Worm (Caenorhabditis elegans) whole organism, young adult: ENCODE data around the gene Y51H4A.23.

Source experiments
- B0019.2 ChIP-seq: fragments of 200-800 bp; sonication (Bioruptor generic); conservative IDR thresholded peaks from 2 replicates; pipeline ENCODE4 v1.3.6; 2022; ENCODE audit warnings: missing genetic modification reagents, missing genetic modification characterization, missing compliant biosample characterization
- B0261.1 ChIP-seq: sonication (generic microtip); optimal IDR thresholded peaks from 2 replicates; lab custom pipeline; 2016; ENCODE audit warnings: mild to moderate bottlenecking, missing genetic modification characterization, moderate library complexity, missing compliant biosample characterization
- C17E4.6 ChIP-seq: fragments of 200-800 bp; sonication (Bioruptor generic); IDR thresholded peaks from 2 replicates; pipeline ENCODE4 v1.3.6; 2022; ENCODE audit warnings: missing genetic modification reagents, missing genetic modification characterization, missing compliant biosample characterization
- D2030.7 ChIP-seq: fragments of 200-800 bp; sonication (Bioruptor generic); IDR thresholded peaks from 2 replicates; pipeline ENCODE4 v1.3.6; 2022; ENCODE audit warnings: missing genetic modification reagents, missing genetic modification characterization, missing compliant biosample characterization
- F33H1.4 ChIP-seq: fragments of 200-800 bp; sonication (Bioruptor generic); IDR thresholded peaks from 2 replicates; pipeline ENCODE4 v1.3.6; 2022; ENCODE audit warnings: missing genetic modification reagents, missing genetic modification characterization, missing compliant biosample characterization
- F37B4.10 ChIP-seq: fragments of 200-800 bp; sonication (Bioruptor generic); IDR thresholded peaks from 2 replicates; pipeline ENCODE4 v1.3.6; 2022; ENCODE audit warnings: missing genetic modification characterization, missing compliant biosample characterization
- F49E8.2 ChIP-seq: sonication (generic microtip); optimal IDR thresholded peaks from 3 replicates; lab custom pipeline; 2017; ENCODE audit warnings: missing genetic modification characterization, mild to moderate bottlenecking, missing compliant biosample characterization, antibody characterized with exemption, moderate library complexity; ENCODE audit not compliant: insufficient read depth
- F55B11.4 ChIP-seq: sonication (generic microtip); optimal IDR thresholded peaks from 2 replicates; lab custom pipeline; 2016; ENCODE audit warnings: missing compliant biosample characterization, missing genetic modification characterization, borderline replicate concordance; ENCODE audit not compliant: insufficient read depth
- T26A5.8 ChIP-seq: sonication (generic microtip); optimal IDR thresholded peaks from 2 replicates; lab custom pipeline; 2016; ENCODE audit warnings: missing genetic modification characterization, missing compliant biosample characterization
- Y53F4B.3 ChIP-seq: fragments of 200-800 bp; sonication (Bioruptor generic); IDR thresholded peaks from 2 replicates; pipeline ENCODE4 v1.3.6; 2022; ENCODE audit warnings: missing genetic modification reagents, missing genetic modification characterization, missing compliant biosample characterization
- athp-1 ChIP-seq: sonication (generic microtip); optimal IDR thresholded peaks from 2 replicates; lab custom pipeline; 2017; ENCODE audit warnings: mild to moderate bottlenecking, missing genetic modification characterization, missing compliant biosample characterization
- attf-5 ChIP-seq: fragments of 200-800 bp; sonication (Bioruptor generic); optimal IDR thresholded peaks from 2 replicates; lab custom pipeline; 2018; ENCODE audit warnings: mild to moderate bottlenecking, missing genetic modification characterization, missing compliant biosample characterization
- attf-6 ChIP-seq: fragments of 200-800 bp; sonication (Bioruptor generic); IDR thresholded peaks from 2 replicates; pipeline ENCODE4 v1.3.6; 2022; ENCODE audit warnings: missing genetic modification reagents, missing genetic modification characterization, missing compliant biosample characterization
- bed-1 ChIP-seq: fragments of 200-800 bp; sonication (Bioruptor generic); IDR thresholded peaks from 2 replicates; pipeline ENCODE4 v1.3.6; 2022; ENCODE audit warnings: missing genetic modification reagents, missing genetic modification characterization, missing compliant biosample characterization
- cebp-2 ChIP-seq: fragments of 200-800 bp; sonication (Bioruptor generic); IDR thresholded peaks from 2 replicates; pipeline ENCODE4 v1.3.6; 2022; ENCODE audit warnings: missing genetic modification characterization, missing compliant biosample characterization
- ceh-91 ChIP-seq: fragments of 200-800 bp; sonication (Bioruptor generic); IDR thresholded peaks from 2 replicates; pipeline ENCODE4 v1.3.6; 2022; ENCODE audit warnings: missing genetic modification reagents, missing genetic modification characterization, missing compliant biosample characterization
- die-1 ChIP-seq: sonication (generic microtip); optimal IDR thresholded peaks from 2 replicates; lab custom pipeline; 2016; ENCODE audit warnings: missing genotype, mild to moderate bottlenecking, missing genetic modification characterization, missing compliant biosample characterization
- dox-1 ChIP-seq: fragments of 200-800 bp; sonication (Bioruptor generic); IDR thresholded peaks from 2 replicates; pipeline ENCODE4 v1.3.6; 2022; ENCODE audit warnings: missing genetic modification reagents, missing genetic modification characterization, missing compliant biosample characterization
- egl-18 ChIP-seq: fragments of 200-800 bp; sonication (Bioruptor generic); IDR thresholded peaks from 2 replicates; pipeline ENCODE4 v1.3.6; 2022; ENCODE audit warnings: missing genetic modification reagents, missing genetic modification characterization, missing compliant biosample characterization
- egl-44 ChIP-seq: fragments of 200-800 bp; sonication (Bioruptor generic); IDR thresholded peaks from 2 replicates; pipeline ENCODE4 v1.3.6; 2022; ENCODE audit warnings: missing genetic modification reagents, missing genetic modification characterization, missing compliant biosample characterization
- ets-4 ChIP-seq: fragments of 200-800 bp; sonication (Bioruptor generic); optimal IDR thresholded peaks from 2 replicates; lab custom pipeline; 2018; ENCODE audit warnings: mild to moderate bottlenecking, missing genetic modification characterization, missing compliant biosample characterization
- him-1 ChIP-seq: sonication (generic microtip); optimal IDR thresholded peaks from 2 replicates; lab custom pipeline; 2016; ENCODE audit warnings: missing genotype, missing genetic modification reagents, missing genetic modification characterization, missing compliant biosample characterization
- lin-54 ChIP-seq: fragments of 200-800 bp; sonication (Bioruptor generic); optimal IDR thresholded peaks from 2 replicates; lab custom pipeline; 2018; ENCODE audit warnings: mild to moderate bottlenecking, missing genetic modification characterization, missing compliant biosample characterization
- lsl-1 ChIP-seq: fragments of 200-800 bp; sonication (Bioruptor generic); optimal IDR thresholded peaks from 2 replicates; lab custom pipeline; 2018; ENCODE audit warnings: mild to moderate bottlenecking, missing genetic modification characterization, moderate library complexity, missing compliant biosample characterization
- madf-10 ChIP-seq: sonication (generic microtip); optimal IDR thresholded peaks from 2 replicates; lab custom pipeline; 2016; ENCODE audit warnings: mild to moderate bottlenecking, missing genetic modification characterization, missing compliant biosample characterization
- madf-6 ChIP-seq: fragments of 200-800 bp; sonication (Bioruptor generic); IDR thresholded peaks from 2 replicates; pipeline ENCODE4 v1.3.6; 2022; ENCODE audit warnings: missing genetic modification reagents, missing genetic modification characterization, missing compliant biosample characterization
- nfya-1 ChIP-seq: sonication (generic microtip); optimal IDR thresholded peaks from 2 replicates; lab custom pipeline; 2017; ENCODE audit warnings: antibody characterized with exemption, missing compliant biosample characterization, missing genetic modification characterization, borderline replicate concordance; ENCODE audit not compliant: insufficient read depth
- nhr-27 ChIP-seq: fragments of 200-800 bp; sonication (Bioruptor generic); optimal IDR thresholded peaks from 2 replicates; lab custom pipeline; 2018; ENCODE audit warnings: mild to moderate bottlenecking, missing genetic modification characterization, moderate library complexity, missing compliant biosample characterization
- nhr-80 ChIP-seq: sonication (generic microtip); optimal IDR thresholded peaks from 2 replicates; lab custom pipeline; 2016; ENCODE audit warnings: missing genetic modification characterization, missing compliant biosample characterization
- pbrm-1 ChIP-seq: fragments of 200-800 bp; sonication (Bioruptor generic); IDR thresholded peaks from 2 replicates; pipeline ENCODE4 v1.3.6; 2022; ENCODE audit warnings: missing genetic modification reagents, missing genetic modification characterization, missing compliant biosample characterization
- pha-4 ChIP-seq: fragments of 150-350 bp; sonication (generic microtip); optimal IDR thresholded peaks from 2 replicates; lab custom pipeline; 2014; ENCODE audit warnings: missing biosample characterization, missing genetic modification reagents, missing genetic modification characterization
- rec-8 ChIP-seq, 2 experiments: sonication (generic microtip); optimal IDR thresholded peaks; 2 replicates each; lab custom pipeline; 2016; ENCODE audit warnings: mild to moderate bottlenecking in 2 of 2, missing genetic modification characterization in 2 of 2, missing genetic modification reagents in 2 of 2, missing genotype in 2 of 2, missing biosample characterization in 1 of 2, missing compliant biosample characterization in 1 of 2, moderate library complexity in 1 of 2
- snpc-1.1 ChIP-seq: sonication (generic microtip); optimal IDR thresholded peaks from 2 replicates; lab custom pipeline; 2017; ENCODE audit warnings: missing genetic modification characterization, mild to moderate bottlenecking, missing compliant biosample characterization, antibody characterized with exemption, moderate library complexity, missing genotype, missing genetic modification reagents; ENCODE audit not compliant: insufficient read depth
- snpc-4 ChIP-seq, 5 experiments: fragments of 150-350 bp in 1 of 5; sonication (generic microtip) in 4 of 5; optimal IDR thresholded peaks; 2 replicates each; lab custom pipeline; 2014 to 2018; ENCODE audit warnings: missing genetic modification characterization in 5 of 5, missing biosample characterization in 3 of 5, antibody characterized with exemption in 2 of 5, mild to moderate bottlenecking in 2 of 5, missing compliant biosample characterization in 2 of 5, missing genotype in 2 of 5, moderate library complexity in 2 of 5, missing genetic modification reagents in 1 of 5
- tbp1 ChIP-seq: fragments of 200-800 bp; sonication (Bioruptor generic); optimal IDR thresholded peaks from 2 replicates; lab custom pipeline; 2018; ENCODE audit warnings: mild to moderate bottlenecking, missing genetic modification characterization, missing compliant biosample characterization
- unc-62 ChIP-seq: fragments of 150-350 bp; optimal IDR thresholded peaks from 2 replicates; lab custom pipeline; 2014; ENCODE audit warnings: missing biosample characterization, missing genetic modification reagents, missing genetic modification characterization
- zim-3 ChIP-seq: sonication (generic microtip); optimal IDR thresholded peaks from 2 replicates; lab custom pipeline; 2017; ENCODE audit warnings: mild to moderate bottlenecking, missing genetic modification characterization, moderate library complexity, missing compliant biosample characterization
- ztf-22 ChIP-seq: fragments of 200-800 bp; sonication (Bioruptor generic); optimal IDR thresholded peaks from 2 replicates; lab custom pipeline; 2018; ENCODE audit warnings: mild to moderate bottlenecking, missing genetic modification characterization, moderate library complexity, missing compliant biosample characterization
- ztf-25 ChIP-seq: fragments of 200-800 bp; sonication (Bioruptor generic); IDR thresholded peaks from 2 replicates; pipeline ENCODE4 v1.3.6; 2022; ENCODE audit warnings: missing genetic modification reagents, missing genetic modification characterization, missing compliant biosample characterization
- ztf-6 ChIP-seq: fragments of 200-800 bp; sonication (Bioruptor generic); IDR thresholded peaks from 2 replicates; pipeline ENCODE4 v1.3.6; 2022; ENCODE audit warnings: missing genetic modification reagents, missing genetic modification characterization, missing compliant biosample characterization

Y51H4A.23 gene

DNA sequence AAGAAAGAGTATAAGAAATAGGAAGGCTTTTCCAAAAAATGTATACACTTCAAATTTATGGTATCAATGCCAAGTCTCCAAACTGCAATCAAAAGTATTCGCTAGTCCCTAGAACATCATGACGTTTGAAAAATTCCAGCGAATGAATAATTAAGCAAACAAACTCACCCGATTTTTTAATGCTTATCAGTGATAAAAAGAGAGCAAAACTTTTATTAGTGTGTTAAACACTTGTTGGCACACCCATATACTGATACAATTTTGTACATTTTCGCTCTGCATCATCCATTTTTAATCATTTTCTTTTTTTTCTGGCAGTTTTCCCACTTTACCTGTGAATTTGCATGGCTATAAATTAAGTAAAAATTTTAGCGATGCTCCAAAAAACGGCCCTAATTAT, 13.2 kb downstream of the Y51H4A.23 start, which contains the start of gene Y51H4A.25:
Y51H4A.25 (plus strand) TSS at position 373 of the 400 bp plus-strand sequence.
- TF ChIP-seq nhr-80 (peak; percentile 49), him-1 (tag; lab: Kevin White, UChicago) (no peak)

DNA sequence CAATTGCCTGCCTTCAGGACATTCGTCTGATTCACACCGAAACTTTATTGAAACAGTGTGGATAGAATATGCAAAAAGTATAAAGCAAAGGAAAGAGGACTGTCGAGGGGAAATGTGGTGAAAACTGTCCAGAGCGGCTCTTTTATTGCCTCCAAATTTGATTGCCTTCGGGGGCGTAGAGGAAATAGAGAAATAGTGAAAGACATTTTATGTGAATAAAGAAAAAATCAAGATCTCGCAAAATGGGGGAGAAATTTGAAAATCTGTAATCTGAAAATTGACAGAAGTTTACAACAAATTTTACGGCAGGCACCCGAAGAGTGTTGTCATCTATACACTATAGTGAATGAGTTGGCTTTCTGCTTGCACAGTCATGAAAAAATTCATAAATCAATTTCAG, 18.1 kb downstream of the Y51H4A.23 start, which contains the start of gene Y51H4A.24:
Y51H4A.24 (minus strand) TSS at position 101 of the 400 bp plus-strand sequence.
- TF ChIP-seq D2030.7 (GFP tag; lab: Robert Waterston, UW) (no peak), unc-62 (no peak), F55B11.4 (tag; lab: Kevin White, UChicago) (no peak), F37B4.10 (GFP tag; lab: Robert Waterston, UW) (no peak), ztf-25 (GFP tag; lab: Robert Waterston, UW) (no peak), nhr-27 (tag; lab: Kevin White, UChicago) (no peak), ztf-6 (GFP tag; lab: Robert Waterston, UW) (no peak), tbp1 (GFP tag; lab: Kevin White, UChicago) (no peak), nfya-1 (tag; lab: Kevin White, UChicago) (no peak), C17E4.6 (GFP tag; lab: Robert Waterston, UW) (no peak), F49E8.2 (tag; lab: Kevin White, UChicago) (no peak), ceh-91 (GFP tag; lab: Robert Waterston, UW) (no peak), madf-10 (tag; lab: Kevin White, UChicago) (no peak), ztf-22 (GFP tag; lab: Kevin White, UChicago) (no peak), pha-4 (tag; lab: Kevin White, UChicago) (no peak)

DNA sequence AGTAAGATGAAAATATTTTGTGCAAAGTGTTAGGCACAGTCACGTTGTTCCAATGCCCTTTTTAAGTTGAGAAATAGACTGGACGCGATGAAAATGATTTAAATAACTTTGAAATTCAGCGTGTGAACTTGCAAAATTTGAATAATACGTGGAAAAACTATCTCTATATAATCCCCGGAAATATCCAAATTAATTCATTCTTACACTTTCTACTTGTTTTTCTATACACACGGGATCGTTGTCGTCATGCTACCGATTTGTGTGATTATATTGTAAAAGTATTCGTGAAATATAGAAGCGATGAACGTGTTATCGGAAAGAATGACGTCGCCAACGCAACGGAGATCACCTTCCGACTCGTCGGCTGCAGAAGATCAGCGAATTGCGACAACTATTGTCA, 20.8 kb downstream of the Y51H4A.23 start, which contains the start of gene Y43D4A.1:
Y43D4A.1 (plus strand) TSS at position 301 of the 400 bp plus-strand sequence.
- TF ChIP-seq F49E8.2 (tag; lab: Kevin White, UChicago) = no peak
- no peak for TF ChIP-seq rec-8 (tag; optimal IDR thresholded peaks at IDR 0.05; lab: Kevin White, UChicago)
- no peak for TF ChIP-seq cebp-2
- TF ChIP-seq zim-3 (tag; lab: Kevin White, UChicago) = no peak
- TF ChIP-seq B0261.1 (tag; lab: Kevin White, UChicago) = no peak
- TF ChIP-seq B0019.2 (GFP tag; lab: Robert Waterston, UW) = no peak
- no peak for TF ChIP-seq lsl-1 (GFP tag; lab: Kevin White, UChicago)
- no peak for TF ChIP-seq C17E4.6 (GFP tag; lab: Robert Waterston, UW)
- TF ChIP-seq attf-5 (GFP tag; lab: Kevin White, UChicago) = no peak
- TF ChIP-seq snpc-1.1 (tag; lab: Kevin White, UChicago) = no peak
- no peak for TF ChIP-seq bed-1 (GFP tag; lab: Robert Waterston, UW)
- TF ChIP-seq F33H1.4 (GFP tag; lab: Robert Waterston, UW) = no peak
- TF ChIP-seq Y53F4B.3 (GFP tag; lab: Robert Waterston, UW) = no peak
- TF ChIP-seq tbp1 (GFP tag; lab: Kevin White, UChicago) = no peak
- no peak for TF ChIP-seq ztf-22 (GFP tag; lab: Kevin White, UChicago)
- TF ChIP-seq ets-4 = no peak
- no peak for TF ChIP-seq dox-1 (GFP tag; lab: Robert Waterston, UW)
- no peak for TF ChIP-seq T26A5.8
- TF ChIP-seq pbrm-1 (GFP tag; lab: Robert Waterston, UW) = no peak

DNA sequence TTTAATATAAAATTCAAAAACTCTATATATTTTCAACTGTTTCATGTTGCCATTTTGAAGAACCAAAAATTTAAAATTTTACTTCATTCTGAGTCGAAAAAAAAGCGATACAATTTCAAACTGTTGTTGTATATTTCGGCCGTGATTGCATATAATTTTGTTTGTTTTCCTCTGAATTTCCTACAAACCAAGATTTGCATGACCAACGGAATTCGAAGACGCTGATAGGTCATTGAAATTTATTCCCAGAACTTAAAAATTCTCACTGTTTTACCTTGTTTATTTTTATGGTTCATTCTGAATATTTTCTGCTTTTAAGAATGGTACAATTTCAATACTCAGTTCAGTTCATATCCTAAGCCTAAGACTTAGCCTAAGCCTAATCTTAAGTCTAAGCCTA, 28.4 kb downstream of the Y51H4A.23 start:
- TF ChIP-seq attf-6 (GFP tag; lab: Robert Waterston, UW) (peak; percentile 58; the same call in 1 of the 2 replicates), egl-44 (GFP tag; lab: Robert Waterston, UW) (no peak), athp-1 (tag; lab: Kevin White, UChicago) (no peak), lin-54 (GFP tag; lab: Kevin White, UChicago) (no peak), egl-18 (GFP tag; lab: Robert Waterston, UW) (no peak), snpc-4 (GFP tag; optimal IDR thresholded peaks at IDR 0.05; lab: Kevin White, UChicago) (no peak), snpc-4 (tag; optimal IDR thresholded peaks at IDR 0.05; lab: Kevin White, UChicago) (peak in 2 of 4 experiments; percentile 25 to 39), ztf-22 (GFP tag; lab: Kevin White, UChicago) (no peak), die-1 (tag; lab: Kevin White, UChicago) (no peak), madf-6 (GFP tag; lab: Robert Waterston, UW) (no peak)
